Worm (Caenorhabditis elegans) whole organism, L1 larva: ENCODE data around the gene Y51H4A.937.

Experiments used
- C04F5.9 ChIP-seq: sonication (generic microtip); optimal IDR thresholded peaks from 2 replicates; lab custom pipeline; 2016; ENCODE audit warnings: missing genetic modification characterization, missing compliant biosample characterization
- Y116A8C.19 ChIP-seq: sonication (generic microtip); optimal IDR thresholded peaks from 2 replicates; lab custom pipeline; 2016; ENCODE audit warnings: missing compliant biosample characterization, missing genetic modification characterization, borderline replicate concordance
- aha-1 ChIP-seq: fragments of 150-350 bp; optimal IDR thresholded peaks from 2 replicates; lab custom pipeline; 2014; ENCODE audit warnings: missing biosample characterization, missing genetic modification characterization
- alr-1 ChIP-seq: fragments of 200-800 bp; sonication (Bioruptor generic); optimal IDR thresholded peaks from 2 replicates; lab custom pipeline; 2018; ENCODE audit warnings: borderline replicate concordance, mild to moderate bottlenecking, missing genetic modification characterization, missing compliant biosample characterization
- aly-2 ChIP-seq: fragments of 150-350 bp; optimal IDR thresholded peaks from 2 replicates; lab custom pipeline; 2014; ENCODE audit warnings: missing biosample characterization, missing genetic modification characterization
- ama-1 ChIP-seq: fragments of 150-350 bp; optimal IDR thresholded peaks from 2 replicates; lab custom pipeline; 2014
- ceh-82 ChIP-seq, 3 experiments: fragments of 150-350 bp in 1 of 3; sonication (generic microtip) in 2 of 3; optimal IDR thresholded peaks; 2 replicates each; lab custom pipeline; 2014 to 2017; ENCODE audit warnings: missing biosample characterization in 3 of 3, missing genetic modification characterization in 3 of 3
- ceh-88 ChIP-seq: fragments of 200-800 bp; sonication (Bioruptor generic); IDR thresholded peaks from 2 replicates; pipeline ENCODE4 v1.3.6; 2022; ENCODE audit warnings: missing genetic modification characterization, missing compliant biosample characterization
- ceh-90 ChIP-seq: sonication (generic microtip); optimal IDR thresholded peaks from 2 replicates; lab custom pipeline; 2016; ENCODE audit warnings: missing genetic modification characterization, missing compliant biosample characterization
- ces-1 ChIP-seq: fragments of 150-350 bp; optimal IDR thresholded peaks from 2 replicates; lab custom pipeline; 2014; ENCODE audit warnings: missing biosample characterization, missing genetic modification reagents, missing genetic modification characterization
- dpl-1 ChIP-seq, 3 experiments: fragments of 150-350 bp in 2 of 3; sonication (generic microtip) in 1 of 3; optimal IDR thresholded peaks; 2 replicates each; lab custom pipeline; 2014 to 2017; ENCODE audit warnings: missing biosample characterization in 3 of 3, missing genetic modification characterization in 3 of 3, missing genetic modification reagents in 3 of 3
- dsc-1 ChIP-seq: sonication (generic microtip); optimal IDR thresholded peaks from 2 replicates; lab custom pipeline; 2016; ENCODE audit warnings: mild to moderate bottlenecking, missing genetic modification characterization, missing compliant biosample characterization
- egl-27 ChIP-seq, 2 experiments: fragments of 150-350 bp in 1 of 2; sonication (generic microtip); optimal IDR thresholded peaks; 3 replicates each; lab custom pipeline; 2017 to 2018; ENCODE audit warnings: missing biosample characterization in 2 of 2, missing genetic modification characterization in 2 of 2, missing genetic modification reagents in 2 of 2
- fkh-10 ChIP-seq: sonication (generic microtip); optimal IDR thresholded peaks from 2 replicates; lab custom pipeline; 2017; ENCODE audit warnings: missing biosample characterization, missing genetic modification reagents, missing genetic modification characterization
- fkh-4 ChIP-seq: sonication (generic microtip); optimal IDR thresholded peaks from 2 replicates; lab custom pipeline; 2016; ENCODE audit warnings: missing compliant biosample characterization, missing genetic modification characterization, borderline replicate concordance
- fos-1 ChIP-seq: fragments of 150-350 bp; optimal IDR thresholded peaks from 2 replicates; lab custom pipeline; 2014; ENCODE audit warnings: missing biosample characterization, missing genetic modification characterization
- grh-1 ChIP-seq: fragments of 200-800 bp; sonication (Bioruptor generic); IDR thresholded peaks from 2 replicates; pipeline ENCODE4 v1.3.6; 2022; ENCODE audit warnings: missing genetic modification reagents, missing genetic modification characterization, missing compliant biosample characterization
- hpl-2 ChIP-seq: fragments of 150-350 bp; optimal IDR thresholded peaks from 2 replicates; lab custom pipeline; 2014; ENCODE audit warnings: missing biosample characterization, missing genetic modification reagents, missing genetic modification characterization
- irx-1 ChIP-seq: sonication (generic microtip); optimal IDR thresholded peaks from 2 replicates; lab custom pipeline; 2016; ENCODE audit warnings: missing genetic modification characterization, missing compliant biosample characterization
- lin-13 ChIP-seq: fragments of 150-350 bp; optimal IDR thresholded peaks from 2 replicates; lab custom pipeline; 2014; ENCODE audit warnings: missing biosample characterization, missing genetic modification reagents, missing genetic modification characterization
- lin-15B ChIP-seq: fragments of 150-350 bp; sonication (generic microtip); optimal IDR thresholded peaks from 3 replicates; lab custom pipeline; 2014; ENCODE audit warnings: missing biosample characterization, missing genetic modification characterization
- lir-3 ChIP-seq: sonication (generic microtip); optimal IDR thresholded peaks from 2 replicates; lab custom pipeline; 2016; ENCODE audit warnings: mild to moderate bottlenecking, missing genetic modification characterization, moderate library complexity, missing compliant biosample characterization; ENCODE audit not compliant: poor library complexity
- lsy-2 ChIP-seq, 2 experiments: fragments of 150-350 bp; optimal IDR thresholded peaks; 2 replicates each; lab custom pipeline; 2014; ENCODE audit warnings: missing biosample characterization in 2 of 2, missing genetic modification characterization in 2 of 2
- mab-9 ChIP-seq: fragments of 200-800 bp; sonication (Bioruptor generic); IDR thresholded peaks from 2 replicates; pipeline ENCODE4 v1.3.6; 2022; ENCODE audit warnings: missing genetic modification reagents, missing genetic modification characterization, missing compliant biosample characterization
- mep-1 ChIP-seq: fragments of 150-350 bp; optimal IDR thresholded peaks from 2 replicates; lab custom pipeline; 2014; ENCODE audit warnings: missing biosample characterization, missing genetic modification characterization
- nhr-11 ChIP-seq: fragments of 150-350 bp; optimal IDR thresholded peaks from 2 replicates; lab custom pipeline; 2014; ENCODE audit warnings: missing biosample characterization, missing genetic modification characterization
- nhr-19 ChIP-seq: fragments of 200-800 bp; sonication (Bioruptor generic); conservative IDR thresholded peaks from 2 replicates; pipeline ENCODE4 v1.3.6; 2022; ENCODE audit warnings: missing genetic modification characterization, missing compliant biosample characterization
- nhr-20 ChIP-seq: sonication (generic microtip); optimal IDR thresholded peaks from 2 replicates; lab custom pipeline; 2016; ENCODE audit warnings: mild to moderate bottlenecking, missing genetic modification characterization, missing compliant biosample characterization
- nhr-237 ChIP-seq: fragments of 150-350 bp; optimal IDR thresholded peaks from 2 replicates; lab custom pipeline; 2014; ENCODE audit warnings: missing biosample characterization, missing genetic modification characterization
- nhr-47 ChIP-seq: sonication (generic microtip); optimal IDR thresholded peaks from 2 replicates; lab custom pipeline; 2016; ENCODE audit warnings: mild to moderate bottlenecking, missing genetic modification characterization, moderate library complexity, missing compliant biosample characterization
- nhr-71 ChIP-seq: sonication (generic microtip); optimal IDR thresholded peaks from 2 replicates; lab custom pipeline; 2016; ENCODE audit warnings: mild to moderate bottlenecking, missing genetic modification characterization, moderate library complexity, missing compliant biosample characterization
- nhr-77 ChIP-seq: fragments of 150-350 bp; optimal IDR thresholded peaks from 2 replicates; lab custom pipeline; 2014; ENCODE audit warnings: missing biosample characterization, missing genetic modification characterization
- nhr-84 ChIP-seq: sonication (generic microtip); optimal IDR thresholded peaks from 2 replicates; lab custom pipeline; 2017; ENCODE audit warnings: missing biosample characterization, missing genetic modification characterization
- nhr-85 ChIP-seq: sonication (generic microtip); peaks from one replicate; lab custom pipeline; 2016; ENCODE audit warnings: missing genetic modification characterization, inconsistent platforms, missing compliant biosample characterization
- nhr-90 ChIP-seq: sonication (generic microtip); optimal IDR thresholded peaks from 2 replicates; lab custom pipeline; 2016; ENCODE audit warnings: mild to moderate bottlenecking, missing genetic modification characterization, missing compliant biosample characterization; ENCODE audit not compliant: poor library complexity
- pag-3 ChIP-seq: sonication (generic microtip); optimal IDR thresholded peaks from 2 replicates; lab custom pipeline; 2017; ENCODE audit warnings: missing genetic modification characterization, mild to moderate bottlenecking, missing compliant biosample characterization, antibody characterized with exemption, borderline replicate concordance; ENCODE audit not compliant: insufficient read depth
- pqm-1 ChIP-seq: sonication (generic microtip); optimal IDR thresholded peaks from 3 replicates; lab custom pipeline; 2017; ENCODE audit warnings: missing biosample characterization, missing genetic modification characterization
- rnt-1 ChIP-seq: sonication (generic microtip); optimal IDR thresholded peaks from 2 replicates; lab custom pipeline; 2016; ENCODE audit warnings: mild to moderate bottlenecking, missing genetic modification characterization, moderate library complexity, missing compliant biosample characterization
- skn-1 ChIP-seq: fragments of 150-350 bp; optimal IDR thresholded peaks from 2 replicates; lab custom pipeline; 2014; ENCODE audit warnings: missing biosample characterization, missing genetic modification characterization
- snpc-4 ChIP-seq: fragments of 150-350 bp; optimal IDR thresholded peaks from 2 replicates; lab custom pipeline; 2014; ENCODE audit warnings: missing biosample characterization, missing genetic modification characterization
- snu-23 ChIP-seq: sonication (generic microtip); optimal IDR thresholded peaks from 2 replicates; lab custom pipeline; 2016; ENCODE audit warnings: missing genetic modification characterization, missing compliant biosample characterization
- sup-37 ChIP-seq: fragments of 200-800 bp; sonication (Bioruptor generic); optimal IDR thresholded peaks from 2 replicates; lab custom pipeline; 2018; ENCODE audit warnings: mild to moderate bottlenecking, missing genetic modification characterization, missing compliant biosample characterization
- tbx-2 ChIP-seq: sonication (generic microtip); optimal IDR thresholded peaks from 2 replicates; lab custom pipeline; 2016; ENCODE audit warnings: missing genetic modification characterization, missing compliant biosample characterization
- tlp-1 ChIP-seq: fragments of 150-350 bp; optimal IDR thresholded peaks from 2 replicates; lab custom pipeline; 2014; ENCODE audit warnings: missing biosample characterization, missing genetic modification characterization
- unc-130 ChIP-seq: fragments of 150-350 bp; optimal IDR thresholded peaks from 2 replicates; lab custom pipeline; 2017; ENCODE audit warnings: missing biosample characterization, missing genetic modification characterization, inconsistent platforms
- unc-62 ChIP-seq: fragments of 150-350 bp; optimal IDR thresholded peaks from 2 replicates; lab custom pipeline; 2014; ENCODE audit warnings: missing biosample characterization, missing genetic modification reagents, missing genetic modification characterization
- unc-86 ChIP-seq: sonication (generic microtip); optimal IDR thresholded peaks from 2 replicates; lab custom pipeline; 2016; ENCODE audit warnings: missing genetic modification characterization, missing compliant biosample characterization
- vab-15 ChIP-seq: sonication (generic microtip); optimal IDR thresholded peaks from 2 replicates; lab custom pipeline; 2017; ENCODE audit warnings: missing genotype, mild to moderate bottlenecking, missing genetic modification characterization, missing compliant biosample characterization
- zag-1 ChIP-seq: fragments of 150-350 bp; optimal IDR thresholded peaks from 2 replicates; lab custom pipeline; 2014; ENCODE audit warnings: missing biosample characterization, missing genetic modification characterization
- zip-4 ChIP-seq: fragments of 200-800 bp; sonication (Bioruptor generic); optimal IDR thresholded peaks from 2 replicates; lab custom pipeline; 2018; ENCODE audit warnings: mild to moderate bottlenecking, missing genetic modification characterization, moderate library complexity, missing compliant biosample characterization
- ztf-11 ChIP-seq, 2 experiments: sonication (generic microtip); optimal IDR thresholded peaks; 2 replicates each; lab custom pipeline; 2016 to 2017; ENCODE audit warnings: missing genetic modification characterization in 2 of 2, missing biosample characterization in 1 of 2, missing compliant biosample characterization in 1 of 2
- ztf-4 ChIP-seq: fragments of 150-350 bp; optimal IDR thresholded peaks from 2 replicates; lab custom pipeline; 2014; ENCODE audit warnings: missing biosample characterization, missing genetic modification characterization

The Y51H4A.937 gene

ce11 chrIV:16501855-16502254, 26.6 kb upstream of the Y51H4A.937 start (continued):
- peak; percentile 20 for TF ChIP-seq unc-130 (tag; lab: Kevin White, UChicago)
- no peak for TF ChIP-seq pag-3
- no peak for TF ChIP-seq unc-62 (GFP tag; lab: Kevin White, UChicago)
- TF ChIP-seq Y116A8C.19 (tag; lab: Kevin White, UChicago) = no peak
- TF ChIP-seq skn-1 (tag; lab: Kevin White, UChicago) = no peak
- no peak for TF ChIP-seq nhr-84 (tag; lab: Kevin White, UChicago)
- no peak for TF ChIP-seq ceh-90 (tag; lab: Kevin White, UChicago)
- no peak for TF ChIP-seq zag-1
- TF ChIP-seq nhr-47 = no peak
- no peak for TF ChIP-seq irx-1 (tag; lab: Kevin White, UChicago)
- TF ChIP-seq C04F5.9 = no peak
- no peak for TF ChIP-seq nhr-237 (tag; lab: Kevin White, UChicago)
- TF ChIP-seq dpl-1 (GFP tag; optimal IDR thresholded peaks at IDR 0.05; lab: Kevin White, UChicago) = peak in 2 of 3 experiments; percentile 28 to 31
- no peak for TF ChIP-seq nhr-19 (GFP tag; lab: Robert Waterston, UW)
- peak; percentile 17 for TF ChIP-seq nhr-20 (tag; lab: Kevin White, UChicago)
- no peak for TF ChIP-seq lin-15B (tag; lab: Kevin White, UChicago)
- peak; percentile 13 for TF ChIP-seq mep-1
- TF ChIP-seq nhr-90 (tag; lab: Kevin White, UChicago) = no peak
- TF ChIP-seq tbx-2 = peak; percentile 30
- peak; percentile 41 for TF ChIP-seq nhr-77 (tag; lab: Kevin White, UChicago)
- TF ChIP-seq hpl-2 = no peak
- TF ChIP-seq rnt-1 (tag; lab: Kevin White, UChicago) = peak; percentile 54
- no peak for TF ChIP-seq ceh-88 (GFP tag; lab: Robert Waterston, UW)
- peak in 2 of 3 experiments; percentile 17 to 66 for TF ChIP-seq ceh-82 (tag; optimal IDR thresholded peaks at IDR 0.05; lab: Kevin White, UChicago)
- peak; percentile 61 for TF ChIP-seq nhr-71 (tag; lab: Kevin White, UChicago)
- peak in 1 of 2 experiments; percentile 35 for TF ChIP-seq egl-27 (tag; optimal IDR thresholded peaks at IDR 0.05; lab: Kevin White, UChicago)
- peak; percentile 21 for TF ChIP-seq unc-86
- TF ChIP-seq lsy-2 (tag; optimal IDR thresholded peaks at IDR 0.05; lab: Kevin White, UChicago) = peak; percentile 39 to 56
- no peak for TF ChIP-seq sup-37 (GFP tag; lab: Kevin White, UChicago)
- TF ChIP-seq snpc-4 (tag; lab: Kevin White, UChicago) = no peak
- no peak for TF ChIP-seq lin-13
- TF ChIP-seq tlp-1 (tag; lab: Kevin White, UChicago) = no peak
- no peak for TF ChIP-seq ztf-11 (tag; optimal IDR thresholded peaks at IDR 0.05; lab: Kevin White, UChicago)
- peak; percentile 55 for TF ChIP-seq nhr-85 (tag; lab: Kevin White, UChicago)
- TF ChIP-seq fos-1 (tag; lab: Kevin White, UChicago) = peak; percentile 60
- TF ChIP-seq fkh-10 (GFP tag; lab: Kevin White, UChicago) = no peak
- no peak for TF ChIP-seq mab-9
- TF ChIP-seq aly-2 = no peak
- peak; percentile 82 for TF ChIP-seq dsc-1 (tag; lab: Kevin White, UChicago)
- no peak for TF ChIP-seq zip-4
- no peak for TF ChIP-seq vab-15
- TF ChIP-seq aha-1 (tag; lab: Kevin White, UChicago) = no peak
- TF ChIP-seq alr-1 (tag; lab: Kevin White, UChicago) = no peak
- TF ChIP-seq ama-1 = no peak
- TF ChIP-seq pqm-1 (tag; lab: Kevin White, UChicago) = peak; percentile 61
- no peak for TF ChIP-seq lir-3 (tag; lab: Kevin White, UChicago)
- TF ChIP-seq nhr-11 (tag; lab: Kevin White, UChicago) = no peak
- TF ChIP-seq fkh-4 (tag; lab: Kevin White, UChicago) = peak; percentile 51
- peak; percentile 61 for TF ChIP-seq snu-23 (GFP tag; lab: Kevin White, UChicago)
- TF ChIP-seq grh-1 (GFP tag; lab: Robert Waterston, UW) = no peak
- TF ChIP-seq ztf-4 (tag; lab: Kevin White, UChicago) = no peak
- no peak for TF ChIP-seq ces-1 (GFP tag; lab: Kevin White, UChicago)
